ENCODE assay signal across 1 fruit fly cellular context in the genomic region with DNA sequence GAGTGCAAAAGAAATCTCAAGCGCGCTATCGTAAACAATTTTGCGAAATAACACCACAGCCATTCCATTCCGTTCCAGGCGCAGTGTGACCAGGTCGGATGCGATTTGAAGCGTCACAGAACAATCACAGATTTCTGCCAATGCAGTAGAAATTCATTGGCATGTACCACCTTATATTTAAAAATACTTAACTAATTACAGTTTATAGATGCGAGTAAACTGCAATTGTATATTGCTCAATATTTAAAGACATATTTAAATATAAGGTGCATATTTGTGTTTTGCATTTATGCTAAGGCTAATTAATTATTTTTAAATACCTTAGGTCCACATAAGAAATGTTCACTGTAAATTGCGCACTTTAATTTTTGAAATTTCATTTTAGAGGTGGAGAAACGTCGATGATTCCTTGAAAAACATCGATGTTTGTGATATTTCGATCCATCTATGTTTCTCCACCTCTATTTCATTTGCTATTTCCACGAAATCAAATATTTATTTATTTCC.
TF ChIP-seq lines count a peak whose summit lies in the region.

A gene (minus strand): TSS at position 51 of the 507 bp plus-strand sequence.
A gene (plus strand): TSS at position 460 of the 507 bp plus-strand sequence.

TF ChIP-seq in whole organism, embryonic, 481 proteins besides CTCF, POLR2A, EP300 and RAD21 (continued from another document and continues in another):
- TF ChIP-seq Dad (GFP tag; optimal IDR thresholded peaks at IDR 0.05; lab: Kevin White, UChicago) (peak; percentile 78), Dfd (GFP tag; optimal IDR thresholded peaks at IDR 0.05; lab: Kevin White, UChicago) (no peak), gt (GFP tag; IDR thresholded peaks at IDR 0.05; lab: Robert Waterston, UW) (peak; percentile 67; the same call in 1 of the 2 replicates), CrebB (tag; optimal IDR thresholded peaks at IDR 0.05; lab: Kevin White, UChicago) (peak; percentile 90), ssp (GFP tag; IDR thresholded peaks at IDR 0.05; lab: Robert Waterston, UW) (peak; percentile 86), fd96Cb (tag; optimal IDR thresholded peaks at IDR 0.05; lab: Kevin White, UChicago) (peak; percentile 95), nom (GFP tag; optimal IDR thresholded peaks at IDR 0.05; lab: Kevin White, UChicago) (peak; percentile 88), pfk (GFP tag; optimal IDR thresholded peaks at IDR 0.05; lab: Kevin White, UChicago) (peak; percentile 82), Sry-δ (GFP tag; optimal IDR thresholded peaks at IDR 0.05; lab: Kevin White, UChicago) (peak; percentile 84), gcm (GFP tag; optimal IDR thresholded peaks at IDR 0.05; lab: Kevin White, UChicago) (peak; percentile 92), vvl (GFP tag; IDR thresholded peaks at IDR 0.05; lab: Robert Waterston, UW) (peak; percentile 97), chif (GFP tag; optimal IDR thresholded peaks at IDR 0.05; lab: Kevin White, UChicago) (peak; percentile 83 to 91), Gsc (GFP tag; IDR thresholded peaks at IDR 0.05; lab: Robert Waterston, UW) (peak; percentile 80), CG32767 (GFP tag; IDR thresholded peaks at IDR 0.05; lab: Robert Waterston, UW) (peak; percentile 89), Kr (GFP tag; optimal IDR thresholded peaks at IDR 0.05; lab: Kevin White, UChicago) (no peak), lola (GFP tag; optimal IDR thresholded peaks at IDR 0.05; lab: Kevin White, UChicago) (peak in 1 of 3 experiments; percentile 90), bcd (GFP tag; optimal IDR thresholded peaks at IDR 0.05; lab: Kevin White, UChicago) (peak; percentile 94), CG17612 (GFP tag; IDR thresholded peaks at IDR 0.05; lab: Robert Waterston, UW) (peak; percentile 75), CG2129 (GFP tag; IDR thresholded peaks at IDR 0.05; lab: Robert Waterston, UW; ENCODE audit: partially characterized antibody) (no peak), Rx (GFP tag; IDR thresholded peaks at IDR 0.05; lab: Robert Waterston, UW) (peak; percentile 89), ftz-f1 (GFP tag; optimal IDR thresholded peaks at IDR 0.05; lab: Kevin White, UChicago) (no peak), dimm (GFP tag; IDR thresholded peaks at IDR 0.05; lab: Robert Waterston, UW) (peak; percentile 75), CG14050 (GFP tag; IDR thresholded peaks at IDR 0.05; lab: Robert Waterston, UW) (peak; percentile 90), eyg (GFP tag; optimal IDR thresholded peaks at IDR 0.05; lab: Kevin White, UChicago) (peak; percentile 52), CG3407 (GFP tag; optimal IDR thresholded peaks at IDR 0.05; lab: Kevin White, UChicago) (peak; percentile 81), Fer1 (GFP tag; optimal IDR thresholded peaks at IDR 0.05; lab: Kevin White, UChicago) (peak; percentile 93), zf30C (GFP tag; optimal IDR thresholded peaks at IDR 0.05; lab: Kevin White, UChicago) (no peak), ash1 (GFP tag; optimal IDR thresholded peaks at IDR 0.05; lab: Kevin White, UChicago) (peak; percentile 19), hth (optimal IDR thresholded peaks at IDR 0.05; lab: Kevin White, UChicago) (no peak), Ptx1 (GFP tag; IDR thresholded peaks at IDR 0.05; lab: Robert Waterston, UW) (peak; percentile 97), caup (GFP tag; optimal IDR thresholded peaks at IDR 0.05; lab: Kevin White, UChicago; ENCODE audit: severe bottlenecking) (peak; percentile 89), chinmo (GFP tag; IDR thresholded peaks at IDR 0.05; lab: Robert Waterston, UW; ENCODE audit: partially characterized antibody) (no peak), CG30020 (tag; optimal IDR thresholded peaks at IDR 0.05; lab: Kevin White, UChicago) (peak; percentile 84), Abd-B (GFP tag; optimal IDR thresholded peaks at IDR 0.05; lab: Kevin White, UChicago) (peak; percentile 97), CG14014 (GFP tag; IDR thresholded peaks at IDR 0.05; lab: Robert Waterston, UW) (peak; percentile 96), Bgb (GFP tag; IDR thresholded peaks at IDR 0.05; lab: Robert Waterston, UW; ENCODE audit: partially characterized antibody) (0 out of 2 replicates have a peak, but pooled peaks have one; percentile 23), zen2 (GFP tag; IDR thresholded peaks at IDR 0.05; lab: Robert Waterston, UW; ENCODE audit: partially characterized antibody) (no peak), CG4730 (GFP tag; IDR thresholded peaks at IDR 0.05; lab: Robert Waterston, UW) (peak; percentile 94), fru (optimal IDR thresholded peaks at IDR 0.05; lab: Kevin White, UChicago) (no peak), oc (tag; optimal IDR thresholded peaks at IDR 0.05; lab: Kevin White, UChicago) (peak; percentile 86), crc (GFP tag; optimal IDR thresholded peaks at IDR 0.05; lab: Kevin White, UChicago) (peak; percentile 77), rib (GFP tag; IDR thresholded peaks at IDR 0.05; lab: Robert Waterston, UW) (peak; percentile 90), jumu (GFP tag; optimal IDR thresholded peaks at IDR 0.05; lab: Kevin White, UChicago) (peak; percentile 82), HLH54F (GFP tag; optimal IDR thresholded peaks at IDR 0.05; lab: Kevin White, UChicago) (peak; percentile 82), Pdp1 (GFP tag; optimal IDR thresholded peaks at IDR 0.05; lab: Kevin White, UChicago) (peak; percentile 87 to 91), CG17186 (GFP tag; optimal IDR thresholded peaks at IDR 0.05; lab: Kevin White, UChicago) (peak; percentile 51), Dip3 (GFP tag; optimal IDR thresholded peaks at IDR 0.05; lab: Kevin White, UChicago) (peak; percentile 90), D19B (GFP tag; optimal IDR thresholded peaks at IDR 0.05; lab: Kevin White, UChicago) (peak; percentile 84), CG6272 (GFP tag; IDR thresholded peaks at IDR 0.05; lab: Robert Waterston, UW) (peak; percentile 94), CG4360 (GFP tag; IDR thresholded peaks at IDR 0.05; lab: Robert Waterston, UW) (peak; percentile 59), gem (tag; optimal IDR thresholded peaks at IDR 0.05; lab: Kevin White, UChicago) (peak; percentile 97), toy (GFP tag; IDR thresholded peaks at IDR 0.05; lab: Robert Waterston, UW) (peak; percentile 87), CG13296 (GFP tag; optimal IDR thresholded peaks at IDR 0.05; lab: Kevin White, UChicago) (peak; percentile 91), otp (GFP tag; IDR thresholded peaks at IDR 0.05; lab: Robert Waterston, UW) (peak; percentile 84), Dip2 (GFP tag; IDR thresholded peaks at IDR 0.05; lab: Robert Waterston, UW) (peak; percentile 57), corto (GFP tag; optimal IDR thresholded peaks at IDR 0.05; lab: Kevin White, UChicago) (peak; percentile 56), esg (GFP tag; conservative IDR thresholded peaks at IDR 0.05; lab: Robert Waterston, UW) (peak; percentile 94), ac (GFP tag; optimal IDR thresholded peaks at IDR 0.05; lab: Kevin White, UChicago) (peak; percentile 53), kni (GFP tag; optimal IDR thresholded peaks at IDR 0.05; lab: Kevin White, UChicago) (no peak), zfh2 (GFP tag; optimal IDR thresholded peaks at IDR 0.05; lab: Kevin White, UChicago) (peak; percentile 83), hb (GFP tag; IDR thresholded peaks at IDR 0.05; lab: Robert Waterston, UW; ENCODE audit: partially characterized antibody) (no peak), CG7357 (GFP tag; IDR thresholded peaks at IDR 0.05; lab: Robert Waterston, UW) (peak; percentile 90), amos (GFP tag; IDR thresholded peaks at IDR 0.05; lab: Robert Waterston, UW; ENCODE audit: partially characterized antibody) (peak; percentile 60; the same call in 1 of the 2 replicates), CG14860 (GFP tag; IDR thresholded peaks at IDR 0.05; lab: Robert Waterston, UW; ENCODE audit: partially characterized antibody) (no peak), Dref (GFP tag; IDR thresholded peaks at IDR 0.05; lab: Robert Waterston, UW) (peak; percentile 67), nmo (GFP tag; optimal IDR thresholded peaks at IDR 0.05; lab: Kevin White, UChicago) (peak; percentile 98), dati (GFP tag; IDR thresholded peaks at IDR 0.05; lab: Robert Waterston, UW) (peak; percentile 78), CG5180 (GFP tag; optimal IDR thresholded peaks at IDR 0.05; lab: Kevin White, UChicago) (no peak), CG3995 (GFP tag; optimal IDR thresholded peaks at IDR 0.05; lab: Kevin White, UChicago) (peak; percentile 79), aop (GFP tag; IDR thresholded peaks at IDR 0.05; lab: Robert Waterston, UW) (peak; percentile 18; the same call in 1 of the 2 replicates), CG1792 (GFP tag; optimal IDR thresholded peaks at IDR 0.05; lab: Kevin White, UChicago) (peak; percentile 72), Hr3 (GFP tag; optimal IDR thresholded peaks at IDR 0.05; lab: Kevin White, UChicago) (peak; percentile 95), PHDP (tag; optimal IDR thresholded peaks at IDR 0.05; lab: Kevin White, UChicago) (peak; percentile 96), Jarid2 (GFP tag; optimal IDR thresholded peaks at IDR 0.05; lab: Kevin White, UChicago) (no peak), MESR4 (GFP tag; optimal IDR thresholded peaks at IDR 0.05; lab: Kevin White, UChicago) (no peak), onecut (GFP tag; IDR thresholded peaks at IDR 0.05; lab: Robert Waterston, UW) (peak; percentile 85), CG11398 (GFP tag; optimal IDR thresholded peaks at IDR 0.05; lab: Kevin White, UChicago) (peak; percentile 52), CG31365 (tag; optimal IDR thresholded peaks at IDR 0.05; lab: Kevin White, UChicago) (peak; percentile 73), HmgD (GFP tag; optimal IDR thresholded peaks at IDR 0.05; lab: Kevin White, UChicago) (peak; percentile 39), CG7987 (GFP tag; optimal IDR thresholded peaks at IDR 0.05; lab: Kevin White, UChicago) (peak; percentile 72), CG16863 (GFP tag; optimal IDR thresholded peaks at IDR 0.05; lab: Kevin White, UChicago) (peak; percentile 74), lab (GFP tag; optimal IDR thresholded peaks at IDR 0.05; lab: Kevin White, UChicago) (peak; percentile 95), E2f1 (GFP tag; IDR thresholded peaks at IDR 0.05; lab: Robert Waterston, UW) (peak; percentile 95), prd (optimal IDR thresholded peaks at IDR 0.05; lab: Kevin White, UChicago) (no peak), prd (GFP tag; IDR thresholded peaks at IDR 0.05; lab: Robert Waterston, UW) (peak; percentile 97), CG9437 (GFP tag; optimal IDR thresholded peaks at IDR 0.05; lab: Kevin White, UChicago) (peak; percentile 84), Nf-YC (tag; optimal IDR thresholded peaks at IDR 0.05; lab: Kevin White, UChicago) (peak; percentile 86), CG11696 (GFP tag; IDR thresholded peaks at IDR 0.05; lab: Robert Waterston, UW) (peak; percentile 86), mld (GFP tag; IDR thresholded peaks at IDR 0.05; lab: Robert Waterston, UW; ENCODE audit: partially characterized antibody) (no peak), chn (GFP tag; optimal IDR thresholded peaks at IDR 0.05; lab: Kevin White, UChicago) (peak; percentile 76), GATAe (GFP tag; conservative IDR thresholded peaks at IDR 0.05; lab: Robert Waterston, UW) (peak; percentile 84), Hmx (GFP tag; optimal IDR thresholded peaks at IDR 0.05; lab: Kevin White, UChicago) (peak; percentile 86), Optix (GFP tag; IDR thresholded peaks at IDR 0.05; lab: Robert Waterston, UW) (no peak), CG1603 (tag; optimal IDR thresholded peaks at IDR 0.05; lab: Kevin White, UChicago) (peak; percentile 94), CG18764 (GFP tag; optimal IDR thresholded peaks at IDR 0.05; lab: Kevin White, UChicago) (peak; percentile 81), ttk (GFP tag; IDR thresholded peaks at IDR 0.05; lab: Robert Waterston, UW) (peak; percentile 89), knrl (GFP tag; IDR thresholded peaks at IDR 0.05; lab: Robert Waterston, UW; ENCODE audit: partially characterized antibody) (peak; percentile 19; the same call in 1 of the 3 replicates), Taf1 (GFP tag; IDR thresholded peaks at IDR 0.05; lab: Robert Waterston, UW) (peak; percentile 90), Dll (GFP tag; IDR thresholded peaks at IDR 0.05; lab: Robert Waterston, UW; ENCODE audit: partially characterized antibody) (peak; percentile 50; the same call in 2 of the 4 replicates), luna (GFP tag; optimal IDR thresholded peaks at IDR 0.05; lab: Kevin White, UChicago) (peak; percentile 53), CG15073 (GFP tag; optimal IDR thresholded peaks at IDR 0.05; lab: Kevin White, UChicago) (peak; percentile 62), CG4854 (GFP tag; optimal IDR thresholded peaks at IDR 0.05; lab: Kevin White, UChicago) (peak; percentile 82), ewg (GFP tag; optimal IDR thresholded peaks at IDR 0.05; lab: Kevin White, UChicago) (peak; percentile 85), Ada2b (GFP tag; IDR thresholded peaks at IDR 0.05; lab: Robert Waterston, UW) (peak; percentile 94), CG12071 (GFP tag; optimal IDR thresholded peaks at IDR 0.05; lab: Kevin White, UChicago) (peak; percentile 89), Hmr (GFP tag; optimal IDR thresholded peaks at IDR 0.05; lab: Kevin White, UChicago) (peak; percentile 94), CG6654 (GFP tag; optimal IDR thresholded peaks at IDR 0.05; lab: Kevin White, UChicago) (peak; percentile 66), zfh1 (GFP tag; IDR thresholded peaks at IDR 0.05; lab: Robert Waterston, UW) (peak; percentile 93), kay (GFP tag; optimal IDR thresholded peaks at IDR 0.05; lab: Kevin White, UChicago) (peak; percentile 85), cg (GFP tag; optimal IDR thresholded peaks at IDR 0.05; lab: Kevin White, UChicago) (no peak), CG10321 (GFP tag; IDR thresholded peaks at IDR 0.05; lab: Robert Waterston, UW) (peak; percentile 67; the same call in 1 of the 2 replicates), CG9727 (GFP tag; optimal IDR thresholded peaks at IDR 0.05; lab: Kevin White, UChicago) (peak; percentile 93), CG8359 (GFP tag; optimal IDR thresholded peaks at IDR 0.05; lab: Kevin White, UChicago; ENCODE audit: borderline replicate concordance) (peak; percentile 61), Hr78 (GFP tag; optimal IDR thresholded peaks at IDR 0.05; lab: Kevin White, UChicago) (no peak), eve (GFP tag; optimal IDR thresholded peaks at IDR 0.05; lab: Kevin White, UChicago) (no peak), CG12299 (tag; optimal IDR thresholded peaks at IDR 0.05; lab: Kevin White, UChicago) (peak; percentile 92), chm (GFP tag; IDR thresholded peaks at IDR 0.05; lab: Robert Waterston, UW) (peak; percentile 86), CG11093 (GFP tag; IDR thresholded peaks at IDR 0.05; lab: Robert Waterston, UW) (peak; percentile 88), schlank (tag; optimal IDR thresholded peaks at IDR 0.05; lab: Kevin White, UChicago) (peak; percentile 85), CG9932 (GFP tag; IDR thresholded peaks at IDR 0.05; lab: Robert Waterston, UW) (peak; percentile 97), Lpt (GFP tag; optimal IDR thresholded peaks at IDR 0.05; lab: Kevin White, UChicago) (no peak)
